Worm (Caenorhabditis elegans) whole organism, young adult: ENCODE results near the gene mmad-1.

ENCODE experiments used
- F39B2.1 ChIP-seq: fragments of 200-800 bp; sonication (Bioruptor generic); IDR thresholded peaks from 2 replicates; pipeline ENCODE4 v1.3.6; 2022; ENCODE audit warnings: missing genetic modification reagents, missing genetic modification characterization, missing compliant biosample characterization
- Y56A3A.18 ChIP-seq: fragments of 200-800 bp; sonication (Bioruptor generic); IDR thresholded peaks from 2 replicates; pipeline ENCODE4 v1.3.6; 2022; ENCODE audit warnings: missing genetic modification reagents, missing genetic modification characterization, missing compliant biosample characterization
- cebp-1 ChIP-seq, 2 experiments: fragments of 200-800 bp in 1 of 2; sonication (Bioruptor generic) in 1 of 2; sonication (generic microtip) in 1 of 2; IDR thresholded peaks in 1 of 2; optimal IDR thresholded peaks in 1 of 2; 2 replicates each; pipeline versions ENCODE4 v1.3.6 to Lab custom; 2017 to 2022; ENCODE audit warnings: missing compliant biosample characterization in 2 of 2, missing genetic modification characterization in 2 of 2, mild to moderate bottlenecking in 1 of 2, missing genetic modification reagents in 1 of 2, moderate library complexity in 1 of 2
- chd-7 ChIP-seq: sonication (generic microtip); optimal IDR thresholded peaks from 2 replicates; lab custom pipeline; 2016; ENCODE audit warnings: mild to moderate bottlenecking, missing genetic modification characterization, moderate library complexity, missing compliant biosample characterization
- ets-4 ChIP-seq: fragments of 200-800 bp; sonication (Bioruptor generic); optimal IDR thresholded peaks from 2 replicates; lab custom pipeline; 2018; ENCODE audit warnings: mild to moderate bottlenecking, missing genetic modification characterization, missing compliant biosample characterization
- hmg-1.2 ChIP-seq: fragments of 200-800 bp; sonication (Bioruptor generic); IDR thresholded peaks from 2 replicates; pipeline ENCODE4 v1.3.6; 2022; ENCODE audit warnings: missing genetic modification reagents, missing genetic modification characterization, missing compliant biosample characterization
- lin-54 ChIP-seq: fragments of 200-800 bp; sonication (Bioruptor generic); optimal IDR thresholded peaks from 2 replicates; lab custom pipeline; 2018; ENCODE audit warnings: mild to moderate bottlenecking, missing genetic modification characterization, missing compliant biosample characterization
- nfya-1 ChIP-seq: sonication (generic microtip); optimal IDR thresholded peaks from 2 replicates; lab custom pipeline; 2017; ENCODE audit warnings: antibody characterized with exemption, missing compliant biosample characterization, missing genetic modification characterization, borderline replicate concordance; ENCODE audit not compliant: insufficient read depth
- snpc-1.3 ChIP-seq: sonication (generic microtip); optimal IDR thresholded peaks from 2 replicates; lab custom pipeline; 2017; ENCODE audit warnings: missing genetic modification characterization, mild to moderate bottlenecking, missing compliant biosample characterization, antibody characterized with exemption, moderate library complexity, missing genotype, missing genetic modification reagents; ENCODE audit not compliant: insufficient read depth

DNA sequence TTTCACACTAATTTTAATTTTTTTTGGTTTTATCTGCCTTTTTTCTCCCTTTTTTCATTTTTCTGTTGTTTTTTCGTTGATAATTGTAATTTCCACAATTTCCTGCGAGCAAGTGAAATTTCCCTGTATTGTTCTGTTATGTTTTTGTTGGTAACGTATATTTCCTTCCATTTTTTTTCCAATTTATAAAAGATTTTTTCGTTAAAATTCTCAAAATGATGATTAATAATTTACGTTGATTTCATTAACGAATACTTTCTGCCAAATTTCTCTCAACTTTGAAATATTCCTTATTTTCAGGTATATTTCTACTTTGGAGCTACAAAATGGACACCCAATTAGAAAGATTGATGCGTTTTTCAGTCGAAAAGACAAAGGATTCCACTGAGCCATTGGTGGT, 46.3 kb downstream of the mmad-1 start, which contains the start of gene T28A8.8:
- TF ChIP-seq snpc-1.3 (tag; lab: Kevin White, UChicago), result no peak
- TF ChIP-seq ets-4, result no peak
- no peak for TF ChIP-seq cebp-1 (GFP tag; IDR thresholded peaks at IDR 0.05; lab: Robert Waterston, UW)
- TF ChIP-seq cebp-1 (tag; optimal IDR thresholded peaks at IDR 0.05; lab: Kevin White, UChicago), result no peak
- no peak for TF ChIP-seq nfya-1 (tag; lab: Kevin White, UChicago)
- no peak for TF ChIP-seq lin-54 (GFP tag; lab: Kevin White, UChicago)
- TF ChIP-seq chd-7 (tag; lab: Kevin White, UChicago), result no peak
- no peak for TF ChIP-seq hmg-1.2 (GFP tag; lab: Robert Waterston, UW)
- no peak for TF ChIP-seq Y56A3A.18 (GFP tag; lab: Robert Waterston, UW)
- TF ChIP-seq F39B2.1, result no peak
